Fruit fly (Drosophila melanogaster): ENCODE data around the gene Pten.

The Pten gene

DNA sequence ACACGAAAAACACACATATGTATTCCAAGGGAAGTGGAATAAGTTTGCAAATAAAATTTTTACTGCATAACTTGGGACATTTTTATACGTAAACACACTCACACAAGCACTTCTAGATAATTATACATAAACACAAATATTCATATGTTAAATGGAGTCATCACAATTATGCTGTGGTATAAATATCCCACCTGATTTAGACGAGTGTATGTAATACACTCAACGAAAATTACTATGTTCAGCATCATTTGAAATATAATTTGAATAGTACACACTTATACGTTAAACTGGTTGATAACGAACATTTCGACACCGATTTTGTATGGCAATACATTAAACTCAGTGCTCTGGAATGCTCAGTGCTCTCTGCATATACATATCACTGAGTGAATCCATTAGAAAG is 29.8 kb downstream of the Pten start (continued):
- 0 out of 2 replicates have a peak, but pooled peaks have one; percentile 9 for TF ChIP-seq sob (GFP tag; IDR thresholded peaks at IDR 0.05)
- TF ChIP-seq grn (GFP tag; optimal IDR thresholded peaks at IDR 0.05) = no peak
- peak; percentile 25 for TF ChIP-seq CG12659 (GFP tag; optimal IDR thresholded peaks at IDR 0.05)
- no peak for TF ChIP-seq ems (GFP tag; optimal IDR thresholded peaks at IDR 0.05)
- TF ChIP-seq exex (tag; optimal IDR thresholded peaks at IDR 0.05) = peak; percentile 32
- peak; percentile 60 for TF ChIP-seq nerfin-1 (tag; optimal IDR thresholded peaks at IDR 0.05)
- peak; percentile 26 for TF ChIP-seq CG4328 (GFP tag; optimal IDR thresholded peaks at IDR 0.05)
- peak; percentile 11 for TF ChIP-seq CG18262 (tag; optimal IDR thresholded peaks at IDR 0.05)
- peak; percentile 18 for TF ChIP-seq CG5180 (GFP tag; optimal IDR thresholded peaks at IDR 0.05)
- TF ChIP-seq HHEX (GFP tag; optimal IDR thresholded peaks at IDR 0.05) = peak; percentile 43
- peak; percentile 46 for TF ChIP-seq gem (tag; optimal IDR thresholded peaks at IDR 0.05)
- TF ChIP-seq dmrt11E (tag; optimal IDR thresholded peaks at IDR 0.05) = peak; percentile 14
- peak; percentile 44 for TF ChIP-seq Meics (GFP tag; optimal IDR thresholded peaks at IDR 0.05)
- peak; percentile 54 for TF ChIP-seq mam (GFP tag; optimal IDR thresholded peaks at IDR 0.05)
- peak; percentile 31 for TF ChIP-seq grau (tag; optimal IDR thresholded peaks at IDR 0.05)
- peak; percentile 57 for TF ChIP-seq lbe (GFP tag; optimal IDR thresholded peaks at IDR 0.05)
- peak; percentile 11 for TF ChIP-seq Fer3 (tag; optimal IDR thresholded peaks at IDR 0.05)
- 0 out of 2 replicates have a peak, but pooled peaks have one; percentile 20 for TF ChIP-seq HLH3B (GFP tag; IDR thresholded peaks at IDR 0.05)
- peak; percentile 19 for TF ChIP-seq CHES-1-like (GFP tag; optimal IDR thresholded peaks at IDR 0.05)
- TF ChIP-seq E2f2 (GFP tag; IDR thresholded peaks at IDR 0.05) = peak; percentile 21; the same call in 1 of the 2 replicates
- TF ChIP-seq CG10147 (GFP tag; optimal IDR thresholded peaks at IDR 0.05) = peak; percentile 4
- peak; percentile 5 for TF ChIP-seq CG5245 (GFP tag; optimal IDR thresholded peaks at IDR 0.05)
- TF ChIP-seq CG2875 (GFP tag; optimal IDR thresholded peaks at IDR 0.05) = peak; percentile 17
- TF ChIP-seq CG2120 (GFP tag; optimal IDR thresholded peaks at IDR 0.05) = peak; percentile 42
- peak; percentile 58 for TF ChIP-seq BtbVII (GFP tag; optimal IDR thresholded peaks at IDR 0.05)
- TF ChIP-seq pnt (GFP tag; optimal IDR thresholded peaks at IDR 0.05) = peak; percentile 7
- peak; percentile 14 for TF ChIP-seq her (GFP tag; optimal IDR thresholded peaks at IDR 0.05)
- peak; percentile 44 for TF ChIP-seq CG8924 (tag; optimal IDR thresholded peaks at IDR 0.05)
- TF ChIP-seq CG4854 (GFP tag; optimal IDR thresholded peaks at IDR 0.05) = no peak
- no peak for TF ChIP-seq CG17802 (tag; optimal IDR thresholded peaks at IDR 0.05)
- TF ChIP-seq CG34376 (GFP tag; optimal IDR thresholded peaks at IDR 0.05) = no peak
- TF ChIP-seq dpn (GFP tag; optimal IDR thresholded peaks at IDR 0.05) = peak; percentile 25 to 32
- peak in 1 of 2 experiments; percentile 87 for TF ChIP-seq eve (GFP tag; optimal IDR thresholded peaks at IDR 0.05)
- no peak for TF ChIP-seq HLHmδ (GFP tag; optimal IDR thresholded peaks at IDR 0.05)
- TF ChIP-seq bsh (GFP tag; optimal IDR thresholded peaks at IDR 0.05) = peak in 1 of 2 experiments; percentile 23
- no peak for TF ChIP-seq Nf-YC (tag; optimal IDR thresholded peaks at IDR 0.05)
- peak; percentile 8 for TF ChIP-seq CG12104 (GFP tag; optimal IDR thresholded peaks at IDR 0.05)
- peak; percentile 44 for TF ChIP-seq Drgx (GFP tag; IDR thresholded peaks at IDR 0.05)
- TF ChIP-seq rib (GFP tag; IDR thresholded peaks at IDR 0.05) = 0 out of 2 replicates have a peak, but pooled peaks have one; percentile 58
- no peak for TF ChIP-seq CG4707 (GFP tag; optimal IDR thresholded peaks at IDR 0.05)
- no peak for TF ChIP-seq Ssrp (tag; optimal IDR thresholded peaks at IDR 0.05)
- TF ChIP-seq Camta (GFP tag; optimal IDR thresholded peaks at IDR 0.05) = peak; percentile 27
- TF ChIP-seq Dbx (GFP tag; IDR thresholded peaks at IDR 0.05) = 0 out of 3 replicates have a peak, but pooled peaks have one; percentile 51
- TF ChIP-seq CG3281 (GFP tag; optimal IDR thresholded peaks at IDR 0.05) = peak; percentile 36
- peak; percentile 25 for TF ChIP-seq CG12769 (tag; optimal IDR thresholded peaks at IDR 0.05)
- peak; percentile 91 for TF ChIP-seq zf30C (GFP tag; optimal IDR thresholded peaks at IDR 0.05)
- no peak for TF ChIP-seq sc (optimal IDR thresholded peaks at IDR 0.05)
- TF ChIP-seq sc (GFP tag; optimal IDR thresholded peaks at IDR 0.05) = no peak
- TF ChIP-seq CG8290 (GFP tag; optimal IDR thresholded peaks at IDR 0.05) = no peak
- TF ChIP-seq CG8290 (tag; optimal IDR thresholded peaks at IDR 0.05) = peak in 1 of 2 experiments; percentile 57
